Fruit fly (Drosophila melanogaster) Kc167 (cell line): Measurements from ENCODE around the gene scro.

Experiments used
- Myc ChIP-seq: fragments of >200 bp; optimal IDR thresholded peaks from 2 replicates; lab custom pipeline; 2017; ENCODE audit warnings: missing external identifiers
- Sin3A ChIP-seq: fragments of >200 bp; optimal IDR thresholded peaks from 2 replicates; lab custom pipeline; 2018; ENCODE audit warnings: missing external identifiers
- h ChIP-seq: fragments of >200 bp; optimal IDR thresholded peaks from 3 replicates; lab custom pipeline; 2018; ENCODE audit warnings: missing external identifiers
- insv ChIP-seq: fragments of >200 bp; optimal IDR thresholded peaks from 3 replicates; lab custom pipeline; 2018; ENCODE audit warnings: missing external identifiers
- psq ChIP-seq: fragments of >200 bp; optimal IDR thresholded peaks from 2 replicates; lab custom pipeline; 2017; ENCODE audit warnings: missing external identifiers
- ttk ChIP-seq: sonication (Bioruptor generic); optimal IDR thresholded peaks from 2 replicates; lab custom pipeline; 2017; ENCODE audit warnings: missing external identifiers

The scro gene

dm6 chr3L:24723734-24724336, at the start of gene scro:
Gene scro, plus strand, starts transcription at chr3L:24724162.
- no peak for TF ChIP-seq Myc (lab: Kevin White, UChicago)
- no peak for TF ChIP-seq h
- TF ChIP-seq Sin3A (lab: Kevin White, UChicago), result no peak
- no peak for TF ChIP-seq insv (lab: Kevin White, UChicago)
- TF ChIP-seq ttk, result no peak
- TF ChIP-seq psq, result no peak

- TF ChIP-seq ttk (no peak), insv (lab: Kevin White, UChicago) (no peak), psq (no peak), Sin3A (lab: Kevin White, UChicago) (no peak), Myc (lab: Kevin White, UChicago) (no peak), h (no peak)
Measured at dm6 chr3L:24722173-24722572, 1.8 kb upstream of the scro start.
